Worm (Caenorhabditis elegans) whole organism, late embryonic: ENCODE data around the gene nhx-2.

Source experiments
- ceh-31 ChIP-seq: sonication (generic microtip); optimal IDR thresholded peaks from 2 replicates; lab custom pipeline; 2016; ENCODE audit warnings: missing genetic modification characterization, missing compliant biosample characterization
- nhr-11 ChIP-seq: fragments of 150-350 bp; optimal IDR thresholded peaks from 2 replicates; lab custom pipeline; 2014; ENCODE audit warnings: missing biosample characterization, missing genetic modification characterization
- pha-4 ChIP-seq: fragments of 150-350 bp; optimal IDR thresholded peaks from 2 replicates; lab custom pipeline; 2018; ENCODE audit warnings: missing biosample characterization, missing genetic modification reagents, missing genetic modification characterization

DNA sequence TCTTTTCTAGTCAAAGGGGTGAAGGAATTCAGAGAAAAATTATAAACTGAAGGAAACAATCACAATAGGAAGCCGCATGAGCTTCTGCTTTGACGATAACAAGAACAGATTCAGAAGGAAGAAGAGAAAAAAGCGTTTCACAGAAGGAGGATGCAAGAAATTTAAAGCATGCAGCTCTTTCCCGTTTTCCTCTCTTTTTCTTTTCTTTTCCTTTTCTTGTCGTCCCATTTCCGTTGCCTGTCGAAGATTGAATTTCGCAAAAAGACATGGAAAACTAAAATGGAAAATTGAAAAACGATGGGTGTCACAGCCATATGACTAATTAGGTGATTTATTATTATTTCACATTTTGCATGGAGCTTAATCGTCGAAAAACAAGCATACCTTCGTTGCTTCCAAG is 22.4 kb upstream of the nhx-2 start:
- TF ChIP-seq pha-4 (no peak), nhr-11 (tag; lab: Kevin White, UChicago) (no peak), ceh-31 (tag; lab: Kevin White, UChicago) (no peak)
